Fruit fly (Drosophila melanogaster) whole organism, embryonic: ENCODE data around the gene CG9133.

Experiments
- Antp ChIP-seq: fragments of 200-800 bp; sonication (Bioruptor generic); optimal IDR thresholded peaks from 3 replicates; lab custom pipeline; 2016; ENCODE audit warnings: missing biosample characterization, missing genetic modification characterization
- Blimp-1 ChIP-seq: fragments of 200-800 bp; sonication (Bioruptor generic); optimal IDR thresholded peaks from 3 replicates; lab custom pipeline; 2018; ENCODE audit warnings: missing biosample characterization, missing genetic modification characterization, mild to moderate bottlenecking, moderate library complexity, missing genetic modification reagents
- CG15601 ChIP-seq: fragments of 200-800 bp; sonication (Bioruptor generic); optimal IDR thresholded peaks from 3 replicates; lab custom pipeline; 2019; ENCODE audit warnings: missing biosample characterization, mild to moderate bottlenecking, missing genetic modification characterization, moderate library complexity
- CG1602 ChIP-seq: fragments of 200-800 bp; sonication (Bioruptor generic); optimal IDR thresholded peaks from 3 replicates; lab custom pipeline; 2016; ENCODE audit warnings: missing biosample characterization, missing genetic modification characterization
- CG16813 ChIP-seq: fragments of 200-800 bp; sonication (Bioruptor generic); IDR thresholded peaks from 3 replicates; pipeline ENCODE4 v1.3.6; 2022; ENCODE audit warnings: missing biosample characterization, missing genetic modification characterization; ENCODE audit not compliant: partially characterized antibody
- CG18764 ChIP-seq: fragments of 200-800 bp; sonication (Bioruptor generic); optimal IDR thresholded peaks from 3 replicates; lab custom pipeline; 2016; ENCODE audit warnings: missing biosample characterization, missing genetic modification characterization
- CG2120 ChIP-seq: fragments of 200-800 bp; sonication (Bioruptor generic); optimal IDR thresholded peaks from 3 replicates; lab custom pipeline; 2016; ENCODE audit warnings: missing biosample characterization, missing genetic modification characterization
- CG31224 ChIP-seq: fragments of 200-800 bp; sonication (Bioruptor generic); IDR thresholded peaks from 2 replicates; pipeline ENCODE4 v1.3.6; 2022; ENCODE audit warnings: missing biosample characterization, missing genetic modification characterization
- CG32772 ChIP-seq: fragments of 200-800 bp; sonication (Bioruptor generic); IDR thresholded peaks from 2 replicates; pipeline ENCODE4 v1.3.6; 2022; ENCODE audit warnings: missing biosample characterization, missing genetic modification characterization
- CG3847 ChIP-seq: fragments of 200-800 bp; sonication (Bioruptor generic); IDR thresholded peaks from 2 replicates; pipeline ENCODE4 v1.3.6; 2022; ENCODE audit warnings: missing biosample characterization, missing genetic modification characterization
- CG7786 ChIP-seq: fragments of 200-800 bp; sonication (Bioruptor generic); optimal IDR thresholded peaks from 2 replicates; lab custom pipeline; 2016; ENCODE audit warnings: missing biosample characterization, missing genetic modification characterization
- CG7928 ChIP-seq: fragments of 200-800 bp; sonication (Bioruptor generic); optimal IDR thresholded peaks from 2 replicates; lab custom pipeline; 2017; ENCODE audit warnings: missing biosample characterization, mild to moderate bottlenecking, missing genetic modification characterization
- CG8290 ChIP-seq, 3 experiments: fragments of 200-800 bp; sonication (Bioruptor generic); optimal IDR thresholded peaks; 2 replicates each; lab custom pipeline; 2016 to 2019; ENCODE audit warnings: missing biosample characterization in 3 of 3, missing genetic modification characterization in 3 of 3, mild to moderate bottlenecking in 2 of 3, moderate library complexity in 1 of 3
- CG9609 ChIP-seq: fragments of 200-800 bp; sonication (Bioruptor generic); optimal IDR thresholded peaks from 3 replicates; lab custom pipeline; 2016; ENCODE audit warnings: missing biosample characterization, missing genetic modification characterization
- CoRest ChIP-seq: fragments of 200-800 bp; sonication (Bioruptor generic); optimal IDR thresholded peaks from 3 replicates; lab custom pipeline; 2018; ENCODE audit warnings: missing biosample characterization, mild to moderate bottlenecking, missing genetic modification characterization, moderate library complexity
- Deaf1 ChIP-seq: fragments of 200-800 bp; optimal IDR thresholded peaks from 3 replicates; lab custom pipeline; 2019; ENCODE audit warnings: missing biosample characterization, mild to moderate bottlenecking, missing genetic modification characterization, moderate library complexity
- Drgx ChIP-seq: fragments of 200-800 bp; sonication (Bioruptor generic); IDR thresholded peaks from 2 replicates; pipeline ENCODE4 v1.3.6; 2022; ENCODE audit warnings: missing biosample characterization, missing genetic modification characterization
- Eip74EF ChIP-seq, 2 experiments: fragments of 200-800 bp in 1 of 2; fragments of >200 bp in 1 of 2; sonication (Bioruptor generic) in 1 of 2; optimal IDR thresholded peaks; 2 replicates each; lab custom pipeline; 2017 to 2019; ENCODE audit warnings: missing biosample characterization in 2 of 2, missing genetic modification characterization in 2 of 2, mild to moderate bottlenecking in 1 of 2, moderate library complexity in 1 of 2
- Ets65A ChIP-seq: fragments of 200-800 bp; sonication (Bioruptor generic); peaks from one replicate; lab custom pipeline; 2016; ENCODE audit warnings: missing biosample characterization, missing genetic modification characterization
- Fer1 ChIP-seq: fragments of 200-800 bp; sonication (Bioruptor generic); optimal IDR thresholded peaks from 2 replicates; lab custom pipeline; 2017; ENCODE audit warnings: missing biosample characterization, mild to moderate bottlenecking, missing genetic modification characterization
- H2.0 ChIP-seq: fragments of 200-800 bp; sonication (Bioruptor generic); IDR thresholded peaks from 2 replicates; pipeline ENCODE4 v1.3.6; 2022; ENCODE audit warnings: missing biosample characterization, missing genetic modification characterization
- Med ChIP-seq: fragments of 200-800 bp; sonication (Bioruptor generic); peaks from one replicate; lab custom pipeline; 2016; ENCODE audit warnings: missing biosample characterization, missing genetic modification characterization, mild to moderate bottlenecking, inconsistent platforms, moderate library complexity
- Ptx1 ChIP-seq: fragments of 200-800 bp; sonication (Bioruptor generic); IDR thresholded peaks from 2 replicates; pipeline ENCODE4 v1.3.6; 2022; ENCODE audit warnings: missing biosample characterization, missing genetic modification characterization
- Spps ChIP-seq: fragments of 200-800 bp; sonication (Bioruptor generic); optimal IDR thresholded peaks from 2 replicates; lab custom pipeline; 2018; ENCODE audit warnings: missing biosample characterization, mild to moderate bottlenecking, missing genetic modification characterization
- Tbp ChIP-seq: fragments of >200 bp; optimal IDR thresholded peaks from 2 replicates; lab custom pipeline; 2018; ENCODE audit warnings: missing biosample characterization, missing genetic modification characterization
- Xbp1 ChIP-seq: fragments of 200-800 bp; sonication (Bioruptor generic); optimal IDR thresholded peaks from 3 replicates; lab custom pipeline; 2016; ENCODE audit warnings: missing biosample characterization, mild to moderate bottlenecking, missing genetic modification characterization
- cad ChIP-seq: fragments of >200 bp; optimal IDR thresholded peaks from 2 replicates; lab custom pipeline; 2017; ENCODE audit warnings: missing biosample characterization, missing genetic modification characterization
- chinmo ChIP-seq: fragments of 200-800 bp; sonication (Bioruptor generic); IDR thresholded peaks from 4 replicates; pipeline ENCODE4 v1.3.6; 2022; ENCODE audit warnings: missing biosample characterization, missing genetic modification characterization; ENCODE audit not compliant: partially characterized antibody
- danr ChIP-seq: fragments of 200-800 bp; sonication (Bioruptor generic); IDR thresholded peaks from 2 replicates; pipeline ENCODE4 v1.3.6; 2022; ENCODE audit warnings: missing biosample characterization, missing genetic modification characterization
- dati ChIP-seq: fragments of 200-800 bp; sonication (Bioruptor generic); IDR thresholded peaks from 2 replicates; pipeline ENCODE4 v1.3.6; 2022; ENCODE audit warnings: missing biosample characterization, missing genetic modification characterization
- dysf ChIP-seq: fragments of 200-800 bp; sonication (Bioruptor generic); IDR thresholded peaks from 3 replicates; pipeline ENCODE4 v1.3.6; 2022; ENCODE audit warnings: missing biosample characterization, missing genetic modification characterization
- fd3F ChIP-seq: fragments of 200-800 bp; sonication (Bioruptor generic); optimal IDR thresholded peaks from 2 replicates; lab custom pipeline; 2018; ENCODE audit warnings: missing biosample characterization, mild to moderate bottlenecking, missing genetic modification characterization, moderate library complexity
- gsb ChIP-seq: fragments of 200-800 bp; sonication (Bioruptor generic); IDR thresholded peaks from 2 replicates; pipeline ENCODE4 v1.3.6; 2022; ENCODE audit warnings: missing biosample characterization, missing genetic modification characterization
- gsb-n ChIP-seq: fragments of 200-800 bp; sonication (Bioruptor generic); optimal IDR thresholded peaks from 3 replicates; lab custom pipeline; 2018; ENCODE audit warnings: missing biosample characterization, mild to moderate bottlenecking, missing genetic modification characterization
- lmd ChIP-seq: fragments of 200-800 bp; sonication (Bioruptor generic); IDR thresholded peaks from 2 replicates; pipeline ENCODE4 v1.3.6; 2022; ENCODE audit warnings: missing biosample characterization, missing genetic modification characterization
- oc ChIP-seq: fragments of 200-800 bp; sonication (Bioruptor generic); optimal IDR thresholded peaks from 2 replicates; lab custom pipeline; 2018; ENCODE audit warnings: missing biosample characterization, mild to moderate bottlenecking, missing genetic modification characterization, moderate library complexity
- prd ChIP-seq, 3 experiments: fragments of >200 bp in 2 of 3; fragments of 200-800 bp in 1 of 3; sonication (Bioruptor generic) in 1 of 3; optimal IDR thresholded peaks in 2 of 3; IDR thresholded peaks in 1 of 3; 2 replicates in 2 of 3; 3 replicates in 1 of 3; pipeline versions ENCODE4 v1.3.6 to Lab custom; 2017 to 2022; ENCODE audit warnings: missing biosample characterization in 1 of 3, missing genetic modification characterization in 1 of 3
- row ChIP-seq: fragments of 200-800 bp; sonication (Bioruptor generic); IDR thresholded peaks from 3 replicates; pipeline ENCODE4 v1.3.6; 2022; ENCODE audit warnings: missing biosample characterization, missing genetic modification characterization
- so ChIP-seq: fragments of 200-800 bp; sonication (Bioruptor generic); IDR thresholded peaks from 3 replicates; pipeline ENCODE4 v1.3.6; 2022; ENCODE audit warnings: missing biosample characterization, missing genetic modification characterization
- ssp ChIP-seq: fragments of 200-800 bp; sonication (Bioruptor generic); IDR thresholded peaks from 2 replicates; pipeline ENCODE4 v1.3.6; 2022; ENCODE audit warnings: missing biosample characterization, missing genetic modification characterization
- tio ChIP-seq: fragments of 200-800 bp; sonication (Bioruptor generic); optimal IDR thresholded peaks from 2 replicates; lab custom pipeline; 2017; ENCODE audit warnings: missing biosample characterization, missing genetic modification characterization, inconsistent platforms
- tna ChIP-seq: fragments of 200-800 bp; sonication (Bioruptor generic); IDR thresholded peaks from 2 replicates; pipeline ENCODE4 v1.3.6; 2022; ENCODE audit warnings: missing biosample characterization, missing genetic modification characterization; ENCODE audit not compliant: partially characterized antibody
- trem ChIP-seq: fragments of 200-800 bp; optimal IDR thresholded peaks from 3 replicates; lab custom pipeline; 2019; ENCODE audit warnings: missing biosample characterization, mild to moderate bottlenecking, missing genetic modification characterization, moderate library complexity
- zen2 ChIP-seq: fragments of 200-800 bp; sonication (Bioruptor generic); IDR thresholded peaks from 3 replicates; pipeline ENCODE4 v1.3.6; 2022; ENCODE audit warnings: missing biosample characterization, missing genetic modification characterization; ENCODE audit not compliant: partially characterized antibody

CG9133 gene

DNA sequence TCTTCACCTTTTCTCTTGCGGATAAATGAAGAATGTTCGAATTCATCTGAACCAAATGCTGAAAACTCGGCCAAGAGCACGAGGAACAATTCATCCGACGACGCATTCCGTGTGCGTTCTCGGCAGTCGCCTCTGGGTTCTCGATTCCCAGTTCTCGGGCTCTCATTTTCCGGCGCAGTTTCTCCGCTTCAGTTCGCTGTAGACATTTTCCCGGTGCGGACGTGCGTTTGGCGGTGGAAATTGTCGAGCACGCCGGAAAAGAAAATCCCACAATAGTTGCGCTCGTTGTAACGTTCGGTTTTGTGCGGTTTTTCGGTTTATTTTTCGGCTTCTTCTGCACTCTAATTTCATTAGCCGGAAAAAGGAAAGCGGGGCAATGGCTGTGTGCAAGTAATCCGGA is 24.0 kb downstream of the CG9133 start, which contains the start of gene CG32333 (continued):
- TF ChIP-seq CG15601 (tag; lab: Kevin White, UChicago) (no peak), Spps (tag; lab: Kevin White, UChicago) (no peak), gsb (GFP tag; lab: Robert Waterston, UW) (no peak), CG1602 (GFP tag; lab: Kevin White, UChicago) (no peak), CG7786 (GFP tag; lab: Kevin White, UChicago) (no peak), CG9609 (GFP tag; lab: Kevin White, UChicago) (no peak), gsb-n (no peak), CG32772 (GFP tag; lab: Robert Waterston, UW) (no peak), oc (tag; lab: Kevin White, UChicago) (no peak), chinmo (GFP tag; lab: Robert Waterston, UW) (0 out of 4 replicates have a peak, but pooled peaks have one; percentile 35), Eip74EF (GFP tag; optimal IDR thresholded peaks at IDR 0.05; lab: Kevin White, UChicago) (no peak)

dm6 chr3L:1277937-1278336 is 26.1 kb downstream of the CG9133 start:
- TF ChIP-seq CoRest (tag; lab: Kevin White, UChicago) (no peak), Tbp (GFP tag; lab: Kevin White, UChicago) (no peak)

DNA sequence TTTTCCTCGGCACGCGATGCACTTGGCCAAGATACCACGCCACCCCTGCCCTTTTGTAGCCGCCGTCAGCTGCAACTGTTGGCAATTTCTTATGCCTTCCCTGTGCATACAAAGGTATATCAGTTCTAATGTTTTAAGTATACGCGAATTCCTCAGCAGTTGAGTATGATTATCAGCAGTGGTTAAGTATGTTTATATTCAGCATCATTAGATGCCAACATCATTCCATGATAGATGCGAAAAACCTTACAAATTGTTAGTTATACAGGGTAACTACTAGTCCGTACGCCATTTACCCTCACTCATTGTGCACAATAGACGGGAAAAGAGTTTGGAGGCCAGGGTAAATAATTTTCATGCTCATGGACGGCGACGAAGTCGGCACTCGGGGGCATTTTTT is 27.9 kb downstream of the CG9133 start:
- TF ChIP-seq CG8290 (GFP tag; optimal IDR thresholded peaks at IDR 0.05; lab: Kevin White, UChicago) (no peak), CG8290 (tag; optimal IDR thresholded peaks at IDR 0.05; lab: Kevin White, UChicago) (peak in 1 of 2 experiments; percentile 12), Drgx (GFP tag; lab: Robert Waterston, UW) (peak; percentile 26; the same call in 1 of the 2 replicates), CG3847 (GFP tag; lab: Robert Waterston, UW) (0 out of 2 replicates have a peak, but pooled peaks have one; percentile 16), dysf (peak; percentile 28; the same call in 1 of the 3 replicates), CG2120 (GFP tag; lab: Kevin White, UChicago) (peak; percentile 17), lmd (0 out of 2 replicates have a peak, but pooled peaks have one; percentile 9), dati (GFP tag; lab: Robert Waterston, UW) (no peak), ssp (0 out of 2 replicates have a peak, but pooled peaks have one; percentile 11), row (peak; percentile 30; the same call in 1 of the 3 replicates), cad (GFP tag; lab: Kevin White, UChicago) (no peak), Med (peak; percentile 19), tna (GFP tag; lab: Robert Waterston, UW) (no peak)
- TF ChIP-seq, all 482 proteins: peak for 9

DNA sequence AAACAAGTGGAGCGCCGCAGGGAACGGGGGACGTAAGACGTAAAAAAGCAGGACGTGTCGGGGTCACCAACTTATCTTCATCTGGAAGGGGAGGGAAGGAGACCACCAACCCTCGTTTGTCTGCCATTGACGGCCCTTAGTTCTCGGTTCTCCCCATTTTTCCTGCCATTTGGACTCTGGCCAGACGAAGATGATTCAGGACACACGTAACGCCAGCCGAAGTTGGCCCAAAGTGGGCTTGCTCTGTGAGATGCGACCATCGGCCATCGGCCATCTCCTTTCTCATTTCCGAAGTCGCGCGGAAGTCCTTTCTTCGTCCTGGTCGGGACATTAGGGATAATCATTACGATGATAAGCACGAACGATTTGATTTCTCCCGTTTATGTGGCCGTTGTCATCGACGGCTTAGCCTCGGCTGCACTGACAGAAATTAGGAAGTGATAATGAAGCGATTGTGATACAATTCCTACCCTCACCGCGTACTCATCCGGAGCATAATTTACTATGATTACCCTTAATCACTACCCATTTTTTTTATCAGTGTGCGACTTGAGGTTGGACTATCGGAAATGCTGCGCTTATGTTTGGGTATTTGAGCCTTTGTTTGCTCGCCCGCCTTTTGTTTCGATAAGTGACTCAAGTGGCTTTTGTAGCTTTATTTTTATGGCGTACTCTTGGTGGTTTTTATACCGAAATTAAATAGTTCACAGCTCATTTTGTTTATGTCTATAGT is 29.2 kb downstream of the CG9133 start:
- TF ChIP-seq CG18764 (GFP tag; lab: Kevin White, UChicago) (no peak), Blimp-1 (GFP tag; lab: Kevin White, UChicago) (no peak), CG16813 (GFP tag; lab: Robert Waterston, UW) (no peak), CG7928 (GFP tag; lab: Kevin White, UChicago) (no peak), CG2120 (GFP tag; lab: Kevin White, UChicago) (peak; percentile 13), Antp (GFP tag; lab: Kevin White, UChicago) (no peak), gsb-n (no peak), trem (tag; lab: Kevin White, UChicago) (no peak), danr (no peak), H2.0 (GFP tag; lab: Robert Waterston, UW) (no peak), Deaf1 (peak; percentile 56), prd (optimal IDR thresholded peaks at IDR 0.05; lab: Kevin White, UChicago) (no peak), prd (GFP tag; IDR thresholded peaks at IDR 0.05; lab: Robert Waterston, UW) (no peak), so (GFP tag; lab: Robert Waterston, UW) (no peak), tio (no peak), zen2 (GFP tag; lab: Robert Waterston, UW) (no peak), CG31224 (GFP tag; lab: Robert Waterston, UW) (no peak), Ptx1 (0 out of 2 replicates have a peak, but pooled peaks have one; percentile 12), Xbp1 (GFP tag; lab: Kevin White, UChicago) (no peak), Fer1 (GFP tag; lab: Kevin White, UChicago) (no peak), fd3F (GFP tag; lab: Kevin White, UChicago) (no peak), Ets65A (GFP tag; lab: Kevin White, UChicago) (peak; percentile 63)
